Fruit fly (Drosophila melanogaster) whole organism, pupa: ENCODE measurements around the gene BBS1.

Source experiments
- CG10348 ChIP-seq: fragments of 200-800 bp; sonication (Bioruptor generic); IDR thresholded peaks from 2 replicates; pipeline ENCODE4 v1.3.6; 2022; ENCODE audit warnings: missing biosample characterization, missing genetic modification characterization
- CG13204 ChIP-seq: fragments of 200-800 bp; sonication (Bioruptor generic); optimal IDR thresholded peaks from 2 replicates; lab custom pipeline; 2018; ENCODE audit warnings: missing biosample characterization, mild to moderate bottlenecking, missing genetic modification characterization, moderate library complexity
- CG14655 ChIP-seq: fragments of 200-800 bp; sonication (Bioruptor generic); optimal IDR thresholded peaks from 3 replicates; lab custom pipeline; 2017; ENCODE audit warnings: mild to moderate bottlenecking, missing biosample characterization, missing genetic modification reagents, missing genetic modification characterization
- CG17806 ChIP-seq: fragments of 200-800 bp; sonication (Bioruptor generic); optimal IDR thresholded peaks from 2 replicates; lab custom pipeline; 2018; ENCODE audit warnings: missing biosample characterization, mild to moderate bottlenecking, missing genetic modification characterization, moderate library complexity
- CG32121 ChIP-seq: fragments of 200-800 bp; sonication (Bioruptor generic); IDR thresholded peaks from 2 replicates; pipeline ENCODE4 v1.3.6; 2022; ENCODE audit warnings: missing biosample characterization, missing genetic modification characterization
- CG34367 ChIP-seq: fragments of 200-800 bp; sonication (Bioruptor generic); optimal IDR thresholded peaks from 2 replicates; lab custom pipeline; 2018; ENCODE audit warnings: missing biosample characterization, mild to moderate bottlenecking, missing genetic modification characterization
- CG8301 ChIP-seq: fragments of 200-800 bp; sonication (Bioruptor generic); optimal IDR thresholded peaks from 2 replicates; lab custom pipeline; 2018; ENCODE audit warnings: missing biosample characterization, mild to moderate bottlenecking, missing genetic modification characterization
- CG9948 ChIP-seq: fragments of 200-800 bp; sonication (Bioruptor generic); optimal IDR thresholded peaks from 2 replicates; lab custom pipeline; 2018; ENCODE audit warnings: missing biosample characterization, mild to moderate bottlenecking, missing genetic modification characterization, moderate library complexity
- D1 ChIP-seq: fragments of 200-800 bp; sonication (Bioruptor generic); optimal IDR thresholded peaks from 2 replicates; lab custom pipeline; 2018; ENCODE audit warnings: missing biosample characterization, mild to moderate bottlenecking, missing genetic modification characterization, moderate library complexity
- EcR ChIP-seq: fragments of 200-800 bp; sonication (Bioruptor generic); optimal IDR thresholded peaks from 3 replicates; lab custom pipeline; 2019; ENCODE audit warnings: missing biosample characterization, missing genetic modification characterization, mild to moderate bottlenecking, moderate library complexity, missing genetic modification reagents
- Pif1A ChIP-seq: fragments of 200-800 bp; sonication (Bioruptor generic); optimal IDR thresholded peaks from 3 replicates; lab custom pipeline; 2016; ENCODE audit warnings: missing biosample characterization, missing genetic modification characterization
- Pif1B ChIP-seq: fragments of 200-800 bp; sonication (Bioruptor generic); optimal IDR thresholded peaks from 3 replicates; lab custom pipeline; 2016; ENCODE audit warnings: missing biosample characterization, missing genetic modification characterization
- fd96Ca ChIP-seq: fragments of 200-800 bp; sonication (Bioruptor generic); IDR thresholded peaks from 3 replicates; pipeline ENCODE4 v1.3.6; 2022; ENCODE audit warnings: missing biosample characterization, missing genetic modification characterization
- gl ChIP-seq: fragments of 200-800 bp; sonication (Bioruptor generic); optimal IDR thresholded peaks from 2 replicates; lab custom pipeline; 2018; ENCODE audit warnings: missing biosample characterization, mild to moderate bottlenecking, missing genetic modification characterization

DNA sequence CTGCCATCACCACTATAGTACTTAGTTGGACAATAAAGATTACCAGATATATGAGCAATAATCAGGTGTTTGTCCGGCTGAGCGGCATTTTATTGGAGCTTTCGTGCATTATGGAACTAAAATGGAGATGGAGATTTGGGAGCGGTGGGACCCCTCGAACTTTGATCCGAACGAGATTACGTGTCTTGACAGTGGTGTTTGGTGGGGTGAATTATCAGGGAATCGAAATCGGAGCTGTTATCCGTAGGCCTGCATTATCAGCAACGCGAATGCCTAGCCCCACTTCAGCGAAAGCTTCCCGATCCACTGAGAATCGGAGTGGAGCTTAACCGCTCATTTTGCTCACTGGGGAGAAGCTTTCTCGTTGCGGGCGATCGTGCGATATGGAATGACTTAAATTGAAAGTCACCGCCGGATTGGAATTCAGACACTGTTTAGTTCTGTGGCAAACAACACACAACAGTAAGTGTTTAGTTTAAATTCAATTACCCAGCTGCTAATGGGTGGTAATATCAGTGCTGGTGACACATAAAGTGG lies 5.8 kb downstream of the BBS1 start, which contains the start of gene Acbp2:
- TF ChIP-seq Pif1A (GFP tag; lab: Kevin White, UChicago) (no peak), fd96Ca (GFP tag; lab: Robert Waterston, UW) (no peak), CG13204 (GFP tag; lab: Kevin White, UChicago) (no peak), CG17806 (tag; lab: Kevin White, UChicago) (no peak), gl (no peak), CG10348 (GFP tag; lab: Robert Waterston, UW) (no peak), CG32121 (no peak), D1 (no peak), EcR (GFP tag; lab: Kevin White, UChicago) (no peak), CG8301 (tag; lab: Kevin White, UChicago) (no peak), CG14655 (GFP tag; lab: Kevin White, UChicago) (no peak), Pif1B (no peak), CG34367 (tag; lab: Kevin White, UChicago) (no peak), CG9948 (no peak)
